Fruit fly (Drosophila melanogaster) Kc167 (cell line): ENCODE results near the gene CG14551.

Experiments
- Myc ChIP-seq: fragments of >200 bp; optimal IDR thresholded peaks from 2 replicates; lab custom pipeline; 2017; ENCODE audit warnings: missing external identifiers
- Sin3A ChIP-seq: fragments of >200 bp; optimal IDR thresholded peaks from 2 replicates; lab custom pipeline; 2018; ENCODE audit warnings: missing external identifiers
- h ChIP-seq: fragments of >200 bp; optimal IDR thresholded peaks from 3 replicates; lab custom pipeline; 2018; ENCODE audit warnings: missing external identifiers
- insv ChIP-seq: fragments of >200 bp; optimal IDR thresholded peaks from 3 replicates; lab custom pipeline; 2018; ENCODE audit warnings: missing external identifiers
- psq ChIP-seq: fragments of >200 bp; optimal IDR thresholded peaks from 2 replicates; lab custom pipeline; 2017; ENCODE audit warnings: missing external identifiers
- ttk ChIP-seq: sonication (Bioruptor generic); optimal IDR thresholded peaks from 2 replicates; lab custom pipeline; 2017; ENCODE audit warnings: missing external identifiers

CG14551 gene

DNA sequence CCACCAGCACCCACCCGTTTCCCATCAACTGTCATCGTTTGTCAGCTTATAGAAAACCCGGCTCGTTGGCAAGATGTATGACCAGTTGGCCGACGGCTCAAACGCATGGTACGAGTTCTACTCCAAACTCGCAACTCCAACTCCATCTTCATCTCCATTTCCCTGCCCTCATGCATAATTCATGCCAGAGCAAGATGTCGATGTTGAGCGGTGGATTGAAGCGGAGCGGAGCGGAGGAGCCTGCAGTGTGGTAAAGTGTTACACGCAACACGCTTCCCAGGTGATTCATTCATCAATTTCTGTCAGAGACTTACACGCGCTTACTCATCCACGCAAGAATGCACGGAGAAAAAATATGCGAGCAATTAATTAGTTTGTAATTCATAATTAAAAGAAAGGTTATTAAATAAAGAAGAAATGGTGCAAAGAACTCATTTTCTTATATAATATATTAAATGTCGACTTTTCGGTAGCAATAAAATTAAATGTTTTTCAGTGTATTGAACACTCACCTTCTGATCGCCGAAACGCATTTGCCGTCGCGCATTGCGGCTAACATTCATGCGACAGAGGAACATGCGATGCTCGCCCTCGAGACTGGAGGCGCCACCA lies 18.7 kb upstream of the CG14551 start:
- TF ChIP-seq h (lab: Kevin White, UChicago) (no peak), insv (no peak), Sin3A (lab: Kevin White, UChicago) (no peak), Myc (no peak), ttk (lab: Kevin White, UChicago) (no peak), psq (lab: Kevin White, UChicago) (no peak)

DNA sequence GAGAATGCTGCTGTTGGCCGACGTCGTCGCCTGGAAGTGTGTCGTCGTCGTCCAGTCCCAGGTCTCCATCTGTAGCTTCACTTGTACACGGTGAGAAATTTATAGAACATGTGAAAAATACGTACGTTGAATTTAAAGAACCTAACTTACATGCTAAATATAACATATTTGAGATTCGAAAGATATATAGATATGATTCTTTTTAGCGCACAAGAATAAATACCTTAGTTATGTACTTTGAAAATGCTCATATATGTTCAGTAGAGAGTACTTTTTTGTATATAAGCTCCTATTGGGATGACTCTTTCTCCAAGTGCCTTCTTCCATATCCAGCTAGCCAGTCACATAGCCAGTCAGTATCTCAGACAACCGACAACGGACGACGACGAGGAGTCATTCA lies 12.4 kb upstream of the CG14551 start:
- TF ChIP-seq ttk (lab: Kevin White, UChicago) (no peak), Sin3A (lab: Kevin White, UChicago) (no peak), Myc (no peak), insv (no peak), psq (lab: Kevin White, UChicago) (no peak), h (lab: Kevin White, UChicago) (no peak)

DNA sequence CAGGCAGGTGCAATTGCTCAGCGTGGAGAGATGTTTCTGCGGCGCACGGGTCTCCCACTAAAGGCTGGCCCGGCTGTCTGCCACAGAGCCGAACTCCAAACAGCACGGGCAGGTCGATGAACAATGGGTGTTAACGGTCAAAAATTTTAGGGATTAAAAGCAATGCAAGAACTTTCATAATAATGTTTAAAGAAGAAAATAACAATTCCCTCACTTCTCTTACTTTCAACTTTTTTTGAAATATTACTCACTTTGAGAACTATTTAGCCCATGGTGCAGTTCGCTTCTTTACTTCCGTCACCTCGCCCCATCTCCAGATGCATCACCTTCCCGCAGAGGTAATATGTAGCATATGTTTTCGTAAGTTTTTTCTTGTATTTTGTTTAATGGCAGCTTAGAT lies 9.7 kb upstream of the CG14551 start:
- TF ChIP-seq psq (lab: Kevin White, UChicago) (no peak), h (lab: Kevin White, UChicago) (no peak), ttk (lab: Kevin White, UChicago) (no peak), insv (no peak), Myc (no peak), Sin3A (lab: Kevin White, UChicago) (no peak)

DNA sequence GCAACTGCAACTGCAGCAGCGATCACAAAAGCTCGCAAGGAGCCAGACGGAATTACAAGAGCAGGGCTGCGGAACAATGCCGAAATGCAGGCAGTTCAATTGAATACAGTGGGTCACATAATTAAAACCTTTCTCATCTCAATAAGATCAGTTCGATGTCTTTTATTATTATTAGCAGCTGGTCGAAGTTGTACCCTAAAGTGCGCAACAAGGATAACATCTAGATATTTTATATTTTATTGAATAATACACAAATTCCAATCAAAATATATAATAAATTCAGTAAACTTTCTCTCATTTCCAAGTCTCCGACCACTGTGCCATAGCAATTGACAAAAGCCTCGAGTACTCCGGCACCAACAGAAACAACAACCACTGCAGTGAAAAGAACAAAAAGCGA lies 5.3 kb upstream of the CG14551 start:
- TF ChIP-seq ttk (lab: Kevin White, UChicago) (no peak), h (lab: Kevin White, UChicago) (no peak), psq (lab: Kevin White, UChicago) (no peak), Sin3A (lab: Kevin White, UChicago) (no peak), Myc (no peak), insv (no peak)

DNA sequence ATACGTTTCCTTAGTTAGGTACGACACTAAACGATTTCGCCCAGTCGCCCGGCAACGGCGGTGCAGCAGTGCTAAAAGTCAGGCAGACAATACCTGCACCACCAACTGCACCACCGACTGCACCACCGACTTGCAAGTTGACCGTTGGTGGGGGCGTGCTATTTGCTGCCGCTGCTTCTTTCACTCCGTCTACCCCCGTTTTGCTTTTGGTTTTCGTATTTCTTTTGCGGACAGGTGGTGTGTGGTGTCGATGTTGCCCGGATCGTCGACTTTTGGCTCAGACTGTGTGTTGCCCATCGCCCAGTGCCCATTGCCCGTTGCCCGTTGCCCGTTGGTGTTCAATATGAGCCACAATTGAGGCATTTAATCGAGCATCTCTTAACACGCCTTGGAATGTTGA lies 1.9 kb upstream of the CG14551 start:
- TF ChIP-seq h (lab: Kevin White, UChicago) (no peak), Sin3A (lab: Kevin White, UChicago) (no peak), insv (no peak), psq (lab: Kevin White, UChicago) (no peak), ttk (lab: Kevin White, UChicago) (no peak)

DNA sequence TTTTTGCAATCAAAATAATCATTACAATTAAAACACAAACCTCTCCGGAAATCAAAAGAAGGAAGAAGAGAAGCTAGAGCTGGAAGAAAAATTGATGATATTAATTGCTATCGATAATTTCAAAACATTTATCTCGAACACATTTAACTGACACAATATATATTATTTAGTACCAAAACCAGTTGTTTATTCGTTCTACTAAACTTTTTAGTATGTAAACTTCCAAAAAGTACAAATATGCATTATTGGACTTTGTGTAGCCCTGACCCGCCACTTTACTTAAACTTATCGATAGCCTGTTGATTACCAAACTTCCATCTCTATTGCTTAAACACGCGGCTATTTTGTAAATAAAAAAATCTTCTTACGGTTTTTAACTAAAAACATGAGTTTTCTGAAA lies 3.6 kb downstream of the CG14551 start, which contains the start of the genes RpL34a and Trmt61:
TSS of gene RpL34a (minus strand) at position 73 of the 400 bp plus-strand sequence.
TSS of gene Trmt61 (plus strand) at position 302 of the 400 bp plus-strand sequence.
- TF ChIP-seq Sin3A (lab: Kevin White, UChicago) = no peak
- no peak for TF ChIP-seq ttk (lab: Kevin White, UChicago)
- TF ChIP-seq h (lab: Kevin White, UChicago) = no peak
- no peak for TF ChIP-seq Myc
- no peak for TF ChIP-seq psq (lab: Kevin White, UChicago)
- no peak for TF ChIP-seq insv

DNA sequence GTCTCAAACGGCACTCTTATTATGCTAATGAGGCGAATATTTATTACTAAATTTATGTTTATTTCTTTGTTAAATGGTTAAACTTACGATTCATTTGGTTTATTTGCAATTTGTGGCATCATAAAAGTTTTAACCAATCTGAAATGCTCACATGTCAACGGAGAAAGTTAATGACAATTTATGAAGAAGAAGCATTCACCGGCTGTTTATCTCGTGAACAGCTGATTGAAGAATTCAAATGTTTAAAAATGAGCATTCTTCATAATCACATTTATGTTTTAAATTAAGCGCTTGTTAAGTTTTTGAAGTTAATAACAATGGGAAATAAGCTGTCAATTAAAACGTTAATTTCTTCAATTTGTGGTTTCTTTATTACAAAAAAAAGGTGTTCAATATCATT lies 4.7 kb downstream of the CG14551 start, which contains the start of the genes PIG-P and Tcs6:
TSS of gene PIG-P (minus strand) at position 158 of the 400 bp plus-strand sequence.
TSS of gene Tcs6 (minus strand) at position 158 of the 400 bp plus-strand sequence.
- TF ChIP-seq Sin3A (lab: Kevin White, UChicago) = no peak
- TF ChIP-seq h (lab: Kevin White, UChicago) = no peak
- no peak for TF ChIP-seq Myc
- no peak for TF ChIP-seq psq (lab: Kevin White, UChicago)
- no peak for TF ChIP-seq insv
- no peak for TF ChIP-seq ttk (lab: Kevin White, UChicago)

DNA sequence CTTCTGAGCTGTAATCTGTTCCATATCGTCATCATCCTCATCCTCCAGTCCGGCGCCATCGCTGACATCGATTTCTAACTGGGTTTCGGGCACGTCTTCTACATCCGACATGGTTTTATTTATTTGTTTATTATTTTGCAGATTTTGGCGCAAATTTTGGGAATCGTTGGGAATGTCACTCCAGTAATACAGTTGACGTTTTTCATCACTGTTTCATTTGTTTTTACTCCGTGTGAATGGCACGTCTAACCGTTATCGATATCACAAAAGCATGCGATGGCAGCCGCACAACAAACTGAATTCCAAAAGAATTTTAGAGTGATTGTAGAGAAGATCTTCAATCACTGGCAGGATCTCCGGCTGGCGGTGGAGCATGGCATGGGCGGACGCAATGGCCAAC lies 6.4 kb downstream of the CG14551 start, which contains the start of the genes Sld5 and CG14543:
TSS of gene Sld5 (minus strand) at position 167 of the 400 bp plus-strand sequence.
TSS of gene CG14543 (plus strand) at position 250 of the 400 bp plus-strand sequence.
- TF ChIP-seq psq (lab: Kevin White, UChicago) (no peak), h (lab: Kevin White, UChicago) (no peak), insv (no peak), ttk (lab: Kevin White, UChicago) (no peak), Myc (no peak), Sin3A (lab: Kevin White, UChicago) (no peak)

DNA sequence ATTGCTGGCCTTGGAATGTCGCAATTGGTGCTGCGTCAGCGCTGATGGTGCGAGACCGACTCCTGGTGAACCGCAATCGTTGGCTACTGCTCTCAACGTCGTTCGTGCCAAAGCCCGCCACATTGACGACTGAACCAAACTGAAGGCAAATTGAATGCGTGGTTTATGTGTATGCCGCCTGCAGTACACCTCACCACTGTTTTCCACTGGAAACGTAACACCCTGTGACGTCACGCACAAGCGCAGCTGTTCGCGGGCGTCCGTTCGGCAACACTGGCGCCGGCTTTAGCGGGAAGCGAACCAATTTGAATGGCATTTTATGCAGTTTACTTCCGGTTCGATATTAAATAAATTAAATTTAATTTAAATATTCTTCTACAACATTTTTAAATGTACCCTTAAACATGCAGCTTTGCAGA lies 7.6 kb downstream of the CG14551 start, which contains the start of gene Cmpk:
TSS of gene Cmpk (minus strand) at position 225 of the 419 bp plus-strand sequence.
- TF ChIP-seq ttk (lab: Kevin White, UChicago) = no peak
- TF ChIP-seq Myc = no peak
- no peak for TF ChIP-seq Sin3A (lab: Kevin White, UChicago)
- no peak for TF ChIP-seq h (lab: Kevin White, UChicago)
- no peak for TF ChIP-seq psq (lab: Kevin White, UChicago)
- no peak for TF ChIP-seq insv

DNA sequence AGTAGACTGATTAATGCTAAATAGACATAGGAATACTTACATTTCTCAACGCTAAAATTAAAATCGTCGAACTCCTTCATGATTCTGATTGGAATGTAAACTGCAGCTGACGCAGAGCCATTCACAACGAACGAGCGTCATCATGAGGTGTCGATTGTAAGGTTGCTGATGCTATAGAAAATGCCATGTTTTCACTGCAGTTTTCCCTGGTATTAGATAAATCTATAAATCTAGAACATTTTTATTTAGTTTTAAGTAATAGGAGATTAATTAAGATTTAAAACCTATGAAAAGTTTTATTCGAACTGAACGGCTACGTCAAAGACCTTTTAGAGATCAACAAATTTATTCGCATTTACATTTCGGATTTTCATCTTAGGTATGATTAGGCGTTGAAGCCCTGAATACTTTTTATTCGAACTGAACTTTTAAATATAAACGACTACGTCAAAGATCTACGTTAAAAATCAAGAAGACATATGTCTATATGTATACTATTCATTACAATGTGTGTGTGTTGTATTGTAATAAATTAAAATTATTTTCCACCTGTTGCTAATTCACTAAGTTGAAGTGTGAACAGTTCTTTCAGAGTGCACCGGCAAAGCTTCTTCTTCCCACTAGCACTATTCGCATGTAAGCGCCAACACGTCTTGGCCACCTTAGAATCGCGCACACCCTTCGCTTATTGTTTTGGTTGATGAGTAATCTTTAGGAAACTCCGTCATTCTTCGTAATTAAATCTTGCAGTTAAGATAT lies 10.5 kb downstream of the CG14551 start, which contains the start of the genes Exo84 and Vps2:
TSS of gene Exo84 (minus strand) at position 108 of the 759 bp plus-strand sequence.
TSS of gene Vps2 (plus strand) at position 672 of the 759 bp plus-strand sequence.
- TF ChIP-seq Sin3A (lab: Kevin White, UChicago) (no peak), ttk (lab: Kevin White, UChicago) (no peak), Myc (no peak), psq (lab: Kevin White, UChicago) (no peak), insv (no peak), h (lab: Kevin White, UChicago) (no peak)

DNA sequence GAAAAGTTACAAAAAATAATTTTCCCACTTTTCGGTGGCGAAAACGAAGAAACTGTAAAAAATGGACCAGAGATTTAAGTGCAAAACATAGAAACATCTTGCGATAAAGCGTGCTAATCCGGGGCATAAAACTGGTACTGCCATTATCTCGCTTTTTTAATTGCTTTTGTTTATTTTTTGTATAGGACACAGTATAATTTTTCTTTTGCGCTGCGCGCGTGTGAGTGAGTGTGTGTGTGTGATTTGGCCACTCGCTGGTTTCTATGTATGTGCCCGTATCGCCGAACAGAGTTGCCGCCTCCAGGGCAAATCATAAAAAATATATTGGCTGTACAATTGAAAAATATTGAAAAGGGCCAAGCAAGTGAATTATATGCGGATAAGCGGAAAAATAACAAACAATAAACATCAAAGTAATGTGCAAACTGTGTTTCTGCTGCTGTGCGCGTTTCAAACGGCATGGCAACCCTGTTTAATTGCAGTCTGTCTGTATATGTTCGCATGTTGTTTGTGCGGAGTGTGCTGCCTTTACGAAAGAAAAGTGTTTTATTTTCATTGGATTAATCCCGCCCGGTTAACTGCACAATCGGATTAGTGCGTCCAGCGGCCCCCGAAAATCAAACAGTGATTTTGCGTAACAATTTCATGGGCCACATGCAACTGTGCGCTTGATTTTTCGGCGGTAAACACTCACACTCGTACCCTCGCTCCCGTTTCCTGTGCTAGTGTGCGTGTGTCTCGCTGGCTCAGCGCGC lies 20.5 kb downstream of the CG14551 start:
- TF ChIP-seq insv = no peak
- TF ChIP-seq Myc = no peak
- no peak for TF ChIP-seq ttk (lab: Kevin White, UChicago)
- no peak for TF ChIP-seq h (lab: Kevin White, UChicago)
- TF ChIP-seq psq (lab: Kevin White, UChicago) = no peak
- no peak for TF ChIP-seq Sin3A (lab: Kevin White, UChicago)
